Fruit fly (Drosophila melanogaster): Measurements from ENCODE around the gene Cp15.

dm6 chr3L:8691891-8692874 lies 36.1 kb upstream of the Cp15 start:
- peak; percentile 89 for TF ChIP-seq kay (GFP tag; ENCODE audit: borderline replicate concordance)
- peak; percentile 86 for TF ChIP-seq bab1 (GFP tag; optimal IDR thresholded peaks at IDR 0.05)
- peak; percentile 25 for TF ChIP-seq CG33017 (tag; optimal IDR thresholded peaks at IDR 0.05)
- peak; percentile 49 for TF ChIP-seq tj (GFP tag; optimal IDR thresholded peaks at IDR 0.05)
- TF ChIP-seq cic (GFP tag; optimal IDR thresholded peaks at IDR 0.05), result peak; percentile 85
- peak; percentile 63 for TF ChIP-seq Mnt (GFP tag; optimal IDR thresholded peaks at IDR 0.05)
- no peak for TF ChIP-seq toe (GFP tag; optimal IDR thresholded peaks at IDR 0.05)
- TF ChIP-seq cnc (optimal IDR thresholded peaks at IDR 0.05), result no peak
- no peak for TF ChIP-seq Clk (GFP tag; optimal IDR thresholded peaks at IDR 0.05)
- TF ChIP-seq Crg-1 (GFP tag; optimal IDR thresholded peaks at IDR 0.05), result peak; percentile 14
- TF ChIP-seq CG11617 (GFP tag; optimal IDR thresholded peaks at IDR 0.05), result peak; percentile 91
- TF ChIP-seq ovo (GFP tag; optimal IDR thresholded peaks at IDR 0.05), result no peak
- no peak for TF ChIP-seq CG1620 (GFP tag; optimal IDR thresholded peaks at IDR 0.05)
